Fruit fly (Drosophila melanogaster) whole organism, embryonic: Measurements from ENCODE around the gene CG12024.

Experiments
- CG12299 ChIP-seq: fragments of 200-800 bp; sonication (Bioruptor generic); optimal IDR thresholded peaks from 2 replicates; lab custom pipeline; 2018; ENCODE audit warnings: missing biosample characterization, mild to moderate bottlenecking, missing genetic modification characterization
- CG15601 ChIP-seq: fragments of 200-800 bp; sonication (Bioruptor generic); optimal IDR thresholded peaks from 3 replicates; lab custom pipeline; 2019; ENCODE audit warnings: missing biosample characterization, mild to moderate bottlenecking, missing genetic modification characterization, moderate library complexity
- CG16813 ChIP-seq: fragments of 200-800 bp; sonication (Bioruptor generic); IDR thresholded peaks from 3 replicates; pipeline ENCODE4 v1.3.6; 2022; ENCODE audit warnings: missing biosample characterization, missing genetic modification characterization; ENCODE audit not compliant: partially characterized antibody
- CG2116 ChIP-seq: fragments of 200-800 bp; sonication (Bioruptor generic); optimal IDR thresholded peaks from 3 replicates; lab custom pipeline; 2018; ENCODE audit warnings: missing biosample characterization, mild to moderate bottlenecking, missing genetic modification characterization
- CG5245 ChIP-seq: fragments of 200-800 bp; sonication (Bioruptor generic); optimal IDR thresholded peaks from 3 replicates; lab custom pipeline; 2016; ENCODE audit warnings: missing biosample characterization, missing genetic modification characterization
- Mad ChIP-seq: fragments of 200-800 bp; sonication (Bioruptor generic); optimal IDR thresholded peaks from 2 replicates; lab custom pipeline; 2016; ENCODE audit warnings: missing biosample characterization, missing genetic modification characterization
- Usf ChIP-seq: fragments of 200-800 bp; sonication (Bioruptor generic); optimal IDR thresholded peaks from 2 replicates; lab custom pipeline; 2017; ENCODE audit warnings: missing genotype, missing biosample characterization, missing genetic modification characterization
- crol ChIP-seq: fragments of 200-800 bp; sonication (Bioruptor generic); IDR thresholded peaks from 2 replicates; pipeline ENCODE4 v1.3.6; 2022; ENCODE audit warnings: missing biosample characterization, missing genetic modification characterization
- lab ChIP-seq: fragments of 200-800 bp; sonication (Bioruptor generic); optimal IDR thresholded peaks from 3 replicates; lab custom pipeline; 2017; ENCODE audit warnings: missing biosample characterization, missing genetic modification characterization, mild to moderate bottlenecking, moderate library complexity, missing genetic modification reagents
- nerfin-1 ChIP-seq: fragments of 200-800 bp; sonication (Bioruptor generic); optimal IDR thresholded peaks from 3 replicates; lab custom pipeline; 2019; ENCODE audit warnings: missing biosample characterization, mild to moderate bottlenecking, missing genetic modification characterization, moderate library complexity
- phol ChIP-seq: fragments of 200-800 bp; sonication (Bioruptor generic); optimal IDR thresholded peaks from 3 replicates; lab custom pipeline; 2018; ENCODE audit warnings: missing biosample characterization, mild to moderate bottlenecking, missing genetic modification characterization, moderate library complexity

- no peak for TF ChIP-seq Mad (GFP tag; lab: Kevin White, UChicago)
- TF ChIP-seq lab (GFP tag; lab: Kevin White, UChicago) = no peak
- no peak for TF ChIP-seq CG2116 (GFP tag; lab: Kevin White, UChicago)
- TF ChIP-seq phol (tag; lab: Kevin White, UChicago) = no peak
- TF ChIP-seq Usf (GFP tag; lab: Kevin White, UChicago) = no peak
- TF ChIP-seq CG16813 (GFP tag; lab: Robert Waterston, UW) = no peak
- no peak for TF ChIP-seq CG15601 (tag; lab: Kevin White, UChicago)
- no peak for TF ChIP-seq nerfin-1 (tag; lab: Kevin White, UChicago)
- TF ChIP-seq CG12299 (tag; lab: Kevin White, UChicago) = no peak
- TF ChIP-seq crol = no peak
- no peak for TF ChIP-seq CG5245
Observed at dm6 chr3L:1904440-1904839, 47.5 kb downstream of the CG12024 start.
